Fruit fly (Drosophila melanogaster): ENCODE results near the gene CG32536.

CG32536 gene

DNA sequence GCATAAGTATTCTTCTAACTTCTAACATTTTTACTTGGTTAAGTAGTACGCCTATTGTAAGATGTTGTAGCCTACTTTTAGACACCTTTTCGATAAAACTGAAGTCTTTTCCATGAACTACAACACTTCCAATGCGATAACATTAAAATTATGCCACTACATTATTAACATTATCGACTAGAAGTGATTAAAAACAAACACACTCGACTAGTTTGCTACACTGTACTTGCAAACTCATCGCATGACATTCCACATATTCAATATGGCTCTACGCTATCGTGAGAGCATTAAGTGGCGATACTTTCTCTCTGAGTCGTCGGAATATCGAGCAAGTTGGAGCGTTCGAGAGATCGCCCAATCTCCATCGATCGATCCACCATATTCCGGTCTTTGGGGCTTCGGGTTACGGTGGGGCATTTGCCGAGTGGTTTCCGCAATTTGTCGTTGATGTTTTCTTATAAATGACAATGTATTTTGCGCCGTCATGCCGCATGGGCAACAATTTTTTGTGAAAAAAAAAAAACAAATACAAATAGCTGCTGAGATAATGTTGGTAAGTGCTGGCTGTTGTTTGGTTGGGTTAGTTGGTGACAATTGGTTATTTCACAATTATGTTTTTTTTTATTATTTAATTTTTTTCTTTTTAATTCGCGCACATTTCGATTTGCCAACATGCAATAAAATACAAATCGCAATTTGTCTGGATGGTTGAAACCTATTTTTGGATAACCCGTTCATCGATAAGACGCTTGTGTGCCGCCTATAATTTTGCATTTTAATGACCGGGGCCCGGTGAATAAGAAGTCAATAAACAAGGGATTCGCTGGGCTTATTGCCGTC lies 38.9 kb upstream of the CG32536 start:
- TF ChIP-seq gl (tag; optimal IDR thresholded peaks at IDR 0.05) (no peak), fd96Ca (GFP tag; IDR thresholded peaks at IDR 0.05) (no peak), CG12605 (GFP tag; IDR thresholded peaks at IDR 0.05) (no peak), Ets98B (GFP tag; IDR thresholded peaks at IDR 0.05) (no peak), CG34367 (tag; optimal IDR thresholded peaks at IDR 0.05) (no peak), CG8159 (tag; optimal IDR thresholded peaks at IDR 0.05) (no peak), Pif1B (GFP tag; optimal IDR thresholded peaks at IDR 0.05) (no peak), EcR (GFP tag; optimal IDR thresholded peaks at IDR 0.05) (peak; percentile 14), CG17806 (tag; optimal IDR thresholded peaks at IDR 0.05) (no peak), CG15710 (tag; optimal IDR thresholded peaks at IDR 0.05) (no peak), D1 (tag; optimal IDR thresholded peaks at IDR 0.05) (no peak), CG4496 (GFP tag; IDR thresholded peaks at IDR 0.05) (peak; percentile 25; the same call in 1 of the 3 replicates), CG8301 (tag; optimal IDR thresholded peaks at IDR 0.05) (no peak), CG14655 (GFP tag; optimal IDR thresholded peaks at IDR 0.05) (no peak)

DNA sequence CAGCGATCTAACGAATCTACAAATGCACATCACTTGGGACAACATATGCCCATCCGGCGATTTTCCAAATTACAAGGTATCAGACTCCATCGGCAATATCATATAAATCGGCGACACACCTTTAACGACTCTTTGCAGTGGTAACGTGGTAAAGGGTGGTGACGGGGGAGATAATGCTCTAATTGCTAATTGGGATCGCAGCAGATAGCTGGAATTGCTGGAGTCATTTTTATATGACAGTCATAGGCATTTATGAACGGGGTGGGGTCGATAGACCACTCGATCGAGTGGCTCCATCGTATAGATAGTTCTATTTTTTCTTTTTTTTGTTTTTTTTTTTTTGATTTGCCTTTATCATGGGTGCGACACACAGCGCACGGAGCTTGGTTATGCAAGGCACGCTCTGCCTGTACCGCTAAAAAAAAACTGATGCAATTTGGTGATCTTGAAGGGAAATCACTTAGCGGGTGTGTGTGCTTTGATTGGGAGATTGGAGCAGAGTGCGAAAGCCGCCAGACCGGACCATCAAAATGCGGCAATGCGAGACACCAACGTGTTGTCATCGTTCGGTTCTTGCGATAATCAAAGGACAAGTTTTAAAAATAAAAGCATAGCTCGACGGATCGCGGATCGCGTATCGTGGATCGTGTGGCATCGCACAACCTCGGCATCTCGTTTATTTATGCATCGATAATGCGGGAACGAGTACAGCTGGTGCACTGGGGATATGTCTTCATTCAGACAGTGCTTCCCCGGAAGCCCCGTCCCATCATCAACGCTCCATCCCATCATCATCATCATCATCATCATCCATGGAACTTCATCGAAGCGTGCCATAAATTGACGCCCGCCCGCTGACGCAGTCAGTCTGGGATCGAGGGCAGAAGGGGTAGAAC lies 37.8 kb upstream of the CG32536 start:
- TF ChIP-seq CG34367 (tag; optimal IDR thresholded peaks at IDR 0.05) (no peak), CG17806 (tag; optimal IDR thresholded peaks at IDR 0.05) (no peak), Snoo (tag; optimal IDR thresholded peaks at IDR 0.05) (no peak), CG8159 (tag; optimal IDR thresholded peaks at IDR 0.05) (no peak), CG32121 (GFP tag; IDR thresholded peaks at IDR 0.05) (no peak), CG8301 (tag; optimal IDR thresholded peaks at IDR 0.05) (no peak), CG14655 (GFP tag; optimal IDR thresholded peaks at IDR 0.05) (peak; percentile 10), CG12605 (GFP tag; IDR thresholded peaks at IDR 0.05) (peak; percentile 64), rn (GFP tag; IDR thresholded peaks at IDR 0.05) (no peak), Pif1B (GFP tag; optimal IDR thresholded peaks at IDR 0.05) (no peak), Ets98B (GFP tag; IDR thresholded peaks at IDR 0.05) (no peak), CG15710 (tag; optimal IDR thresholded peaks at IDR 0.05) (no peak), EcR (GFP tag; optimal IDR thresholded peaks at IDR 0.05) (peak; percentile 85), CG10348 (GFP tag; IDR thresholded peaks at IDR 0.05) (no peak), fd96Ca (GFP tag; IDR thresholded peaks at IDR 0.05) (no peak), CG4496 (GFP tag; IDR thresholded peaks at IDR 0.05) (peak; percentile 21; the same call in 1 of the 3 replicates), CG9948 (tag; optimal IDR thresholded peaks at IDR 0.05) (no peak), Pif1A (GFP tag; optimal IDR thresholded peaks at IDR 0.05) (peak; percentile 18), CG13204 (GFP tag; optimal IDR thresholded peaks at IDR 0.05) (peak; percentile 63), gl (tag; optimal IDR thresholded peaks at IDR 0.05) (peak; percentile 13)

DNA sequence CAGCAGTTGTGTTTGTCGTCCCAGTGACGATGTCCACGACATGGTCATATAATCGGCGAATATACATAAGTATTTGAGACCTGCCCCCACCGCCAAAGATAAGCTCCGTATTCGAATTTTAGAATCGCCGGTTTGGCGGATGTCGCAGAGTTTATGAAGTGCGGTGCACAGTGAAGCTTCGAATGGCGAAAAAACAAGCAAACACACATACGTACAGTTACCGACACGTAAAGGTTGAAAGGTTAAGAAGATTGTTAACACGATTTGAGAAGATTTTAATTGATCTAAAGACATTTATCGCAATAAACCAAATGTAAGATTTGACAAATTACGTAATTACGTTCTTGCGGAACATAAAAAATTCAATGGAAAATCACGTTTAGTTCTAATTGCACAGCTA lies 33.0 kb upstream of the CG32536 start:
- TF ChIP-seq Snoo (tag; optimal IDR thresholded peaks at IDR 0.05) (no peak), CG17806 (tag; optimal IDR thresholded peaks at IDR 0.05) (no peak), Ets98B (GFP tag; IDR thresholded peaks at IDR 0.05) (no peak), CG32121 (GFP tag; IDR thresholded peaks at IDR 0.05) (no peak), D1 (tag; optimal IDR thresholded peaks at IDR 0.05) (no peak), CG4496 (GFP tag; IDR thresholded peaks at IDR 0.05) (no peak), CG13204 (GFP tag; optimal IDR thresholded peaks at IDR 0.05) (no peak), CG34367 (tag; optimal IDR thresholded peaks at IDR 0.05) (no peak), CG9948 (tag; optimal IDR thresholded peaks at IDR 0.05) (no peak), fd96Ca (GFP tag; IDR thresholded peaks at IDR 0.05) (no peak), CG10348 (GFP tag; IDR thresholded peaks at IDR 0.05) (no peak), CG12605 (GFP tag; IDR thresholded peaks at IDR 0.05) (no peak), Pif1A (GFP tag; optimal IDR thresholded peaks at IDR 0.05) (no peak), CG14655 (GFP tag; optimal IDR thresholded peaks at IDR 0.05) (no peak), CG15710 (tag; optimal IDR thresholded peaks at IDR 0.05) (no peak), gl (tag; optimal IDR thresholded peaks at IDR 0.05) (no peak), CG8159 (tag; optimal IDR thresholded peaks at IDR 0.05) (no peak), CG8301 (tag; optimal IDR thresholded peaks at IDR 0.05) (no peak)

DNA sequence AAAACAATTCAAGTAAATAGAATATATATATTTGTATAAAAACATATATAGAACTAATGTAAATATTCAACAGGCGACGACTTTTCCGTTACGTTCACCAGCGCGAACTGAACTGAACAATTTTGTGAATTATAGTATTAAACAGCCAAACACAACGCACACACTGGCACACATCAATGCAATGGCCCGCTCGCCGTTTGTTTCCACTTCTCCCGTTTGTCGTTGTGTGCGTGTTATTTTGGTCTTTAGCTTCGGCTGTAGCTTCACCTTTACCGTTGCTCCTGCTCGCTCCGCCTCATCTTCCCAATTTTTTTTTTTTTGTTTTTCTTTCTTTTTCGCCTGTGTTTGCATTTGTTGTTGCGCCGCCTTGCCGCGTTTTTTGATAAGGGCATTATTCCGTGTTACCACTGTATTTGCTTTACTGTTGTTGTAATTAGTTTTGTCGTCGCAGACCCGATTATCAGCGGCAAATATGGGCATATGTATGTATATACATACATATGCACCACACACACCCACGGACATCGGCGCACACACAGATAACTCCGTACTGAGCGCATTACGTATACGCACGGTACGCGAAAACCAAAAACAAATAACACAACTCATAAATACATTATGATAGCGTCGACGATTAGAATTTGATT lies 31.2 kb upstream of the CG32536 start, which contains the start of gene CG8051:
TSS of gene CG8051 (minus strand) at position 116 of the 647 bp plus-strand sequence.
- TF ChIP-seq fd96Ca (GFP tag; IDR thresholded peaks at IDR 0.05) (peak; percentile 33; the same call in 1 of the 3 replicates), CG32121 (GFP tag; IDR thresholded peaks at IDR 0.05) (peak; percentile 39; the same call in 1 of the 2 replicates), CG15710 (tag; optimal IDR thresholded peaks at IDR 0.05) (no peak)

DNA sequence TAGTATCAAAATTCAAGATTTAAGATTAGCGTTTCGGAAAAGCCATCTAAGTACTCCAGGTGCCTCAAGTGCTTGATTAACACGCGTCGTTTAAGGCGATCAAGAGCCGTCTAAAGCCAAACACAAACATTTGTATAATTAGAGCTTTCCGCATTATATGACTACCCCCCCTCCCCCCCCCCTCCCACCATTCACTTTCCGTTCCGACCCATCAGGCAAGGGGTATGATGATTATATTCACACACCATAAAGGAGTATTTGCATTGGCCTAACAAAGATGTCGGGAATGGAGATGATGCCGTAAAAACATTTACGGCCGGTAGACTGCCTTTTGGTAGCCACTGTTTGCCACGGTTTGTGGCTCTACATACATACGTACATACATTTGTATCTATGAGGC lies 29.8 kb upstream of the CG32536 start:
- TF ChIP-seq CG12605 (GFP tag; IDR thresholded peaks at IDR 0.05) (no peak), CG4496 (GFP tag; IDR thresholded peaks at IDR 0.05) (no peak), fd96Ca (GFP tag; IDR thresholded peaks at IDR 0.05) (0 out of 3 replicates have a peak, but pooled peaks have one; percentile 11), Snoo (tag; optimal IDR thresholded peaks at IDR 0.05) (no peak)
